Worm (Caenorhabditis elegans) whole organism, L4 larva: Measurements from ENCODE around the gene B0524.5.

Source experiments
- F10B5.3 ChIP-seq: sonication (generic microtip); optimal IDR thresholded peaks from 2 replicates; lab custom pipeline; 2016; ENCODE audit warnings: mild to moderate bottlenecking, missing genetic modification characterization, missing compliant biosample characterization
- F37D6.2 ChIP-seq: sonication (generic microtip); optimal IDR thresholded peaks from 2 replicates; lab custom pipeline; 2016; ENCODE audit warnings: mild to moderate bottlenecking, missing genetic modification characterization, missing compliant biosample characterization
- F44E2.7 ChIP-seq: fragments of 200-800 bp; sonication (Bioruptor generic); IDR thresholded peaks from 2 replicates; pipeline ENCODE4 v2.1.2; 2022; ENCODE audit warnings: missing genetic modification characterization, missing compliant biosample characterization
- F49E8.2 ChIP-seq: sonication (generic microtip); optimal IDR thresholded peaks from 2 replicates; lab custom pipeline; 2016; ENCODE audit warnings: missing compliant biosample characterization, mild to moderate bottlenecking, missing genetic modification characterization, borderline replicate concordance
- R02D3.7 ChIP-seq: fragments of 150-350 bp; sonication (generic microtip); optimal IDR thresholded peaks from 3 replicates; lab custom pipeline; 2014; ENCODE audit warnings: missing biosample characterization, missing genetic modification characterization
- Y105C5A.15 ChIP-seq: fragments of 200-800 bp; sonication (Bioruptor generic); IDR thresholded peaks from 2 replicates; pipeline ENCODE4 v1.3.6; 2022; ENCODE audit warnings: missing genetic modification characterization, missing compliant biosample characterization
- Y75B8A.6 ChIP-seq: fragments of 200-800 bp; sonication (Bioruptor generic); IDR thresholded peaks from 2 replicates; pipeline ENCODE4 v1.3.6; 2022; ENCODE audit warnings: missing genetic modification reagents, missing genetic modification characterization, missing compliant biosample characterization
- ZK546.5 ChIP-seq, 2 experiments: sonication (generic microtip); optimal IDR thresholded peaks; 2 replicates each; lab custom pipeline; 2017; ENCODE audit warnings: missing biosample characterization in 2 of 2, missing genetic modification characterization in 2 of 2
- arid-1 ChIP-seq: fragments of 200-800 bp; sonication (Bioruptor generic); conservative IDR thresholded peaks from 2 replicates; pipeline ENCODE4 v1.3.6; 2022; ENCODE audit warnings: missing genetic modification reagents, missing genetic modification characterization, missing compliant biosample characterization
- attf-4 ChIP-seq: sonication (generic microtip); optimal IDR thresholded peaks from 3 replicates; lab custom pipeline; 2017; ENCODE audit warnings: missing biosample characterization, missing genetic modification characterization
- ceh-32 ChIP-seq: sonication (generic microtip); optimal IDR thresholded peaks from 2 replicates; lab custom pipeline; 2016; ENCODE audit warnings: mild to moderate bottlenecking, missing genetic modification characterization, missing compliant biosample characterization; ENCODE audit not compliant: poor library complexity
- ceh-44 ChIP-seq: fragments of 200-800 bp; sonication (Bioruptor generic); IDR thresholded peaks from 2 replicates; pipeline ENCODE4 v1.3.6; 2022; ENCODE audit warnings: missing genetic modification reagents, missing genetic modification characterization, missing compliant biosample characterization
- cey-2 ChIP-seq: sonication (generic microtip); optimal IDR thresholded peaks from 3 replicates; lab custom pipeline; 2017; ENCODE audit warnings: missing genetic modification characterization, mild to moderate bottlenecking, missing compliant biosample characterization, antibody characterized with exemption, borderline replicate concordance; ENCODE audit not compliant: insufficient read depth
- daf-16 ChIP-seq, 3 experiments: sonication (generic microtip); optimal IDR thresholded peaks; 2 replicates each; lab custom pipeline; 2016 to 2017; ENCODE audit warnings: missing genetic modification characterization in 3 of 3, missing genetic modification reagents in 3 of 3, mild to moderate bottlenecking in 2 of 3, missing compliant biosample characterization in 2 of 3, missing biosample characterization in 1 of 3, moderate library complexity in 1 of 3
- daf-8 ChIP-seq: fragments of 200-800 bp; sonication (Bioruptor generic); IDR thresholded peaks from 2 replicates; pipeline ENCODE4 v1.3.6; 2022; ENCODE audit warnings: missing genetic modification characterization, missing compliant biosample characterization
- dve-1 ChIP-seq: sonication (generic microtip); optimal IDR thresholded peaks from 2 replicates; lab custom pipeline; 2017; ENCODE audit warnings: antibody characterized with exemption, mild to moderate bottlenecking, missing genetic modification characterization, missing compliant biosample characterization; ENCODE audit not compliant: insufficient read depth
- gei-8 ChIP-seq: fragments of 200-800 bp; sonication (Bioruptor generic); optimal IDR thresholded peaks from 2 replicates; lab custom pipeline; 2018; ENCODE audit warnings: mild to moderate bottlenecking, missing genetic modification characterization, missing compliant biosample characterization
- hmg-1.1 ChIP-seq: fragments of 200-800 bp; sonication (Bioruptor generic); IDR thresholded peaks from 2 replicates; pipeline ENCODE4 v1.3.6; 2022; ENCODE audit warnings: missing genetic modification reagents, missing genetic modification characterization, missing compliant biosample characterization
- lin-15B ChIP-seq: fragments of 150-350 bp; sonication (generic microtip); optimal IDR thresholded peaks from 3 replicates; lab custom pipeline; 2014; ENCODE audit warnings: missing biosample characterization, missing genetic modification characterization
- lin-39 ChIP-seq: fragments of 150-350 bp; optimal IDR thresholded peaks from 2 replicates; lab custom pipeline; 2014; ENCODE audit warnings: missing biosample characterization, missing genetic modification reagents, missing genetic modification characterization
- lsy-2 ChIP-seq, 2 experiments: fragments of 150-350 bp in 1 of 2; sonication (generic microtip) in 1 of 2; optimal IDR thresholded peaks; 2 replicates each; lab custom pipeline; 2014 to 2017; ENCODE audit warnings: missing biosample characterization in 2 of 2, missing genetic modification characterization in 2 of 2
- madf-5 ChIP-seq, 2 experiments: fragments of 200-800 bp; sonication (Bioruptor generic); IDR thresholded peaks; 2 replicates each; pipeline ENCODE4 v1.3.6; 2022; ENCODE audit warnings: missing compliant biosample characterization in 2 of 2, missing genetic modification characterization in 2 of 2
- madf-9 ChIP-seq: fragments of 200-800 bp; sonication (Bioruptor generic); conservative IDR thresholded peaks from 2 replicates; pipeline ENCODE4 v1.3.6; 2022; ENCODE audit warnings: missing genetic modification reagents, missing genetic modification characterization, missing compliant biosample characterization
- mdl-1 ChIP-seq, 2 experiments: fragments of 150-350 bp in 1 of 2; sonication (generic microtip) in 1 of 2; optimal IDR thresholded peaks; 2 replicates each; lab custom pipeline; 2014 to 2017; ENCODE audit warnings: missing biosample characterization in 2 of 2, missing genetic modification characterization in 2 of 2
- mep-1 ChIP-seq: fragments of 150-350 bp; sonication (generic microtip); optimal IDR thresholded peaks from 3 replicates; lab custom pipeline; 2014; ENCODE audit warnings: missing biosample characterization, missing genetic modification characterization
- mes-2 ChIP-seq: sonication (generic microtip); optimal IDR thresholded peaks from 2 replicates; lab custom pipeline; 2016; ENCODE audit warnings: missing genotype, mild to moderate bottlenecking, missing genetic modification characterization, missing compliant biosample characterization; ENCODE audit not compliant: poor library complexity, severe bottlenecking
- mxl-2 ChIP-seq: fragments of 200-800 bp; sonication (Bioruptor generic); conservative IDR thresholded peaks from 2 replicates; pipeline ENCODE4 v1.3.6; 2022; ENCODE audit warnings: missing genetic modification reagents, missing genetic modification characterization, missing compliant biosample characterization
- nhr-10 ChIP-seq: fragments of 150-350 bp; optimal IDR thresholded peaks from 2 replicates; lab custom pipeline; 2014; ENCODE audit warnings: missing biosample characterization, missing genetic modification characterization
- nhr-102 ChIP-seq: sonication (generic microtip); optimal IDR thresholded peaks from 2 replicates; lab custom pipeline; 2016; ENCODE audit warnings: mild to moderate bottlenecking, missing genetic modification characterization, moderate library complexity, missing compliant biosample characterization
- nhr-111 ChIP-seq: fragments of 200-800 bp; sonication (Bioruptor generic); optimal IDR thresholded peaks from 2 replicates; lab custom pipeline; 2018; ENCODE audit warnings: mild to moderate bottlenecking, missing genetic modification characterization, missing compliant biosample characterization
- nhr-237 ChIP-seq: sonication (generic microtip); optimal IDR thresholded peaks from 2 replicates; lab custom pipeline; 2017; ENCODE audit warnings: missing biosample characterization, missing genetic modification characterization
- nhr-41 ChIP-seq: fragments of 200-800 bp; sonication (Bioruptor generic); IDR thresholded peaks from 2 replicates; pipeline ENCODE4 v1.3.6; 2022; ENCODE audit warnings: missing genetic modification reagents, missing genetic modification characterization, missing compliant biosample characterization
- nhr-42 ChIP-seq: fragments of 200-800 bp; sonication (Bioruptor generic); IDR thresholded peaks from 2 replicates; pipeline ENCODE4 v1.3.6; 2022; ENCODE audit warnings: missing genetic modification characterization, missing compliant biosample characterization
- nhr-48 ChIP-seq: sonication (generic microtip); optimal IDR thresholded peaks from 2 replicates; lab custom pipeline; 2016; ENCODE audit warnings: mild to moderate bottlenecking, missing genetic modification characterization, missing compliant biosample characterization
- nhr-6 ChIP-seq: fragments of 150-350 bp; optimal IDR thresholded peaks from 2 replicates; lab custom pipeline; 2014; ENCODE audit warnings: missing biosample characterization, missing genetic modification characterization
- nhr-76 ChIP-seq: fragments of 150-350 bp; optimal IDR thresholded peaks from 2 replicates; lab custom pipeline; 2014; ENCODE audit warnings: missing biosample characterization, missing genetic modification characterization
- nhr-77 ChIP-seq: fragments of 150-350 bp; optimal IDR thresholded peaks from 2 replicates; lab custom pipeline; 2014; ENCODE audit warnings: missing biosample characterization, missing genetic modification characterization
- rbr-2 ChIP-seq: sonication (generic microtip); optimal IDR thresholded peaks from 2 replicates; lab custom pipeline; 2016; ENCODE audit warnings: missing genotype, missing genetic modification characterization, missing compliant biosample characterization
- saeg-2 ChIP-seq: fragments of 200-800 bp; sonication (Bioruptor generic); IDR thresholded peaks from 2 replicates; pipeline ENCODE4 v1.3.6; 2022; ENCODE audit warnings: missing genetic modification reagents, missing genetic modification characterization, missing compliant biosample characterization
- skn-1 ChIP-seq: fragments of 150-350 bp; optimal IDR thresholded peaks from 2 replicates; lab custom pipeline; 2014; ENCODE audit warnings: missing biosample characterization, missing genetic modification characterization
- snpc-1.2 ChIP-seq: fragments of 200-800 bp; sonication (Bioruptor generic); IDR thresholded peaks from 2 replicates; pipeline ENCODE4 v1.3.6; 2022; ENCODE audit warnings: missing genetic modification reagents, missing genetic modification characterization, missing compliant biosample characterization
- spr-1 ChIP-seq: sonication (generic microtip); optimal IDR thresholded peaks from 2 replicates; lab custom pipeline; 2016; ENCODE audit warnings: mild to moderate bottlenecking, missing genetic modification characterization, missing compliant biosample characterization
- spr-3 ChIP-seq: fragments of 200-800 bp; sonication (Bioruptor generic); optimal IDR thresholded peaks from 2 replicates; lab custom pipeline; 2018; ENCODE audit warnings: mild to moderate bottlenecking, missing genetic modification characterization, missing compliant biosample characterization
- unc-39 ChIP-seq: sonication (generic microtip); optimal IDR thresholded peaks from 2 replicates; lab custom pipeline; 2017; ENCODE audit warnings: missing biosample characterization, missing genetic modification characterization
- unc-62 ChIP-seq, 3 experiments: fragments of 150-350 bp in 1 of 3; sonication (generic microtip); optimal IDR thresholded peaks in 2 of 3; peaks in 1 of 3; 1 replicate in 1 of 3; 2 replicates in 2 of 3; lab custom pipeline; 2014 to 2017; ENCODE audit warnings: missing biosample characterization in 3 of 3, missing genetic modification characterization in 3 of 3, missing genetic modification reagents in 3 of 3, missing genotype in 1 of 3
- vab-7 ChIP-seq: fragments of 200-800 bp; sonication (Bioruptor generic); IDR thresholded peaks from 2 replicates; pipeline ENCODE4 v1.3.6; 2022; ENCODE audit warnings: missing genetic modification reagents, missing genetic modification characterization, missing compliant biosample characterization
- zfp-2 ChIP-seq: sonication (generic microtip); optimal IDR thresholded peaks from 2 replicates; lab custom pipeline; 2016; ENCODE audit warnings: mild to moderate bottlenecking, missing genetic modification characterization, missing compliant biosample characterization
- zfp-3 ChIP-seq: fragments of 200-800 bp; sonication (Bioruptor generic); conservative IDR thresholded peaks from 2 replicates; pipeline ENCODE4 v1.3.6; 2022; ENCODE audit warnings: missing genetic modification reagents, missing genetic modification characterization, missing compliant biosample characterization
- zip-11 ChIP-seq: fragments of 200-800 bp; sonication (Bioruptor generic); IDR thresholded peaks from 2 replicates; pipeline ENCODE4 v1.3.6; 2022; ENCODE audit warnings: missing genetic modification characterization, missing compliant biosample characterization

Gene B0524.5

DNA sequence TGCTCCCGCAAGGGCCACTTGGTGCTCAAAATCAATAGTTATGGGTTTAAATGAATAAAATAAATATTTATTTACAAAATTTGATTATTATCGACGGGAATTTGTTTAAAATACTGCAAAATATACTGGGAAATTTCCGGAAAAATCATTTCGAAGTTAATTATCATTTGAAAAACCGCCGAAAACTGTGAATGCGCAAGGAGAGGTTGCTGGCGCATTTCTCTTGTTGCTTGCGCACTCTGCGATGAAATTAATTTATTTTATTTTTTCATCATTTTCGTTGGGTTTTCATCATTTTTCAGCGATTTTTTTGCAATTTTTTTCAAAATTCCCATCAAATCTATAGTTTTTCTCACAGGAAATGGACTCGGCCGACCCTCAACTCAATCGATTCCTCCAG, 34.2 kb downstream of the B0524.5 start, which contains the start of gene ddp-1 (continued):
- TF ChIP-seq lsy-2 (tag; optimal IDR thresholded peaks at IDR 0.05; lab: Kevin White, UChicago), result peak; percentile 82 to 96
- TF ChIP-seq lin-39, result peak; percentile 81
- no peak for TF ChIP-seq Y105C5A.15
- TF ChIP-seq spr-1 (tag; lab: Kevin White, UChicago), result peak; percentile 91
- TF ChIP-seq F37D6.2 (tag; lab: Kevin White, UChicago), result peak; percentile 91
- peak; percentile 98 for TF ChIP-seq dve-1 (tag; lab: Kevin White, UChicago)
- TF ChIP-seq saeg-2 (GFP tag; lab: Robert Waterston, UW), result peak; percentile 93
- peak; percentile 58 to 80 for TF ChIP-seq daf-16 (GFP tag; optimal IDR thresholded peaks at IDR 0.05; lab: Kevin White, UChicago)
- peak; percentile 57 for TF ChIP-seq daf-16 (tag; optimal IDR thresholded peaks at IDR 0.05; lab: Kevin White, UChicago)
- no peak for TF ChIP-seq nhr-237 (tag; lab: Kevin White, UChicago)
- TF ChIP-seq F10B5.3 (tag; lab: Kevin White, UChicago), result peak; percentile 91
- TF ChIP-seq nhr-102 (tag; lab: Kevin White, UChicago), result peak; percentile 95
- no peak for TF ChIP-seq unc-62 (GFP tag; optimal IDR thresholded peaks at IDR 0.05 in 1 of 2; lab: Kevin White, UChicago)
- TF ChIP-seq unc-62 (tag; optimal IDR thresholded peaks at IDR 0.05; lab: Kevin White, UChicago), result no peak
- no peak for TF ChIP-seq gei-8 (GFP tag; lab: Kevin White, UChicago)
- 0 out of 2 replicates have a peak, but pooled peaks have one; percentile 51 for TF ChIP-seq ceh-44 (GFP tag; lab: Robert Waterston, UW)
- TF ChIP-seq unc-39 (tag; lab: Kevin White, UChicago), result no peak
- TF ChIP-seq nhr-77 (tag; lab: Kevin White, UChicago), result peak; percentile 95
- peak; percentile 92 for TF ChIP-seq nhr-42 (GFP tag; lab: Robert Waterston, UW)
- TF ChIP-seq mes-2, result peak; percentile 95
- no peak for TF ChIP-seq nhr-41 (GFP tag; lab: Robert Waterston, UW)
- TF ChIP-seq rbr-2 (tag; lab: Kevin White, UChicago), result peak; percentile 93
- TF ChIP-seq snpc-1.2 (GFP tag; lab: Robert Waterston, UW), result peak; percentile 73; the same call in 1 of the 2 replicates
- no peak for TF ChIP-seq skn-1 (tag; lab: Kevin White, UChicago)
- TF ChIP-seq nhr-6, result peak; percentile 89
- TF ChIP-seq mep-1, result peak; percentile 98
- no peak for TF ChIP-seq nhr-111 (GFP tag; lab: Kevin White, UChicago)
- TF ChIP-seq vab-7 (GFP tag; lab: Robert Waterston, UW), result peak; percentile 70
- TF ChIP-seq nhr-48 (tag; lab: Kevin White, UChicago), result peak; percentile 80
- TF ChIP-seq daf-8 (GFP tag; lab: Robert Waterston, UW), result no peak
- peak; percentile 50 for TF ChIP-seq zfp-2
- no peak for TF ChIP-seq mxl-2 (GFP tag; lab: Robert Waterston, UW)
- no peak for TF ChIP-seq R02D3.7 (tag; lab: Kevin White, UChicago)
- no peak for TF ChIP-seq madf-5 (GFP tag; IDR thresholded peaks at IDR 0.05; lab: Robert Waterston, UW)
- TF ChIP-seq lin-15B (tag; lab: Kevin White, UChicago), result peak; percentile 82
- no peak for TF ChIP-seq Y75B8A.6 (GFP tag; lab: Robert Waterston, UW)
- TF ChIP-seq cey-2 (tag; lab: Kevin White, UChicago), result no peak
- TF ChIP-seq spr-3, result peak; percentile 94
- TF ChIP-seq attf-4, result peak; percentile 33
- no peak for TF ChIP-seq zip-11
- TF ChIP-seq nhr-10 (tag; lab: Kevin White, UChicago), result no peak
- TF ChIP-seq F44E2.7 (GFP tag; lab: Robert Waterston, UW), result no peak
- peak; percentile 62 for TF ChIP-seq ceh-32 (tag; lab: Kevin White, UChicago)
- TF ChIP-seq ZK546.5 (tag; optimal IDR thresholded peaks at IDR 0.05; lab: Kevin White, UChicago), result peak in 1 of 2 experiments; percentile 1
- peak; percentile 49 for TF ChIP-seq nhr-76 (tag; lab: Kevin White, UChicago)
- TF ChIP-seq hmg-1.1 (GFP tag; lab: Robert Waterston, UW), result peak; percentile 91
- TF ChIP-seq F49E8.2, result peak; percentile 92
- no peak for TF ChIP-seq mdl-1 (tag; optimal IDR thresholded peaks at IDR 0.05; lab: Kevin White, UChicago)
- TF ChIP-seq madf-9 (GFP tag; lab: Robert Waterston, UW), result peak; percentile 80; the same call in 1 of the 2 replicates
- TF ChIP-seq arid-1, result peak; percentile 89
- TF ChIP-seq zfp-3 (GFP tag; lab: Robert Waterston, UW), result peak; percentile 92
